Worm (Caenorhabditis elegans) whole organism, midembryonic: ENCODE results near the gene phf-32.

ENCODE experiments used
- flt-1 ChIP-seq: fragments of 200-800 bp; sonication (Bioruptor generic); IDR thresholded peaks from 2 replicates; pipeline ENCODE4 v1.3.6; 2022; ENCODE audit warnings: missing genetic modification characterization, missing compliant biosample characterization
- klf-2 ChIP-seq: fragments of 200-800 bp; sonication (Bioruptor generic); conservative IDR thresholded peaks from 2 replicates; pipeline ENCODE4 v1.3.6; 2022; ENCODE audit warnings: missing genetic modification reagents, missing genetic modification characterization, missing compliant biosample characterization
- med-1 ChIP-seq: sonication (generic microtip); optimal IDR thresholded peaks from 2 replicates; lab custom pipeline; 2017; ENCODE audit warnings: missing genetic modification characterization, mild to moderate bottlenecking, missing compliant biosample characterization, antibody characterized with exemption, missing genetic modification reagents; ENCODE audit not compliant: insufficient read depth
- ref-1 ChIP-seq: fragments of 200-800 bp; sonication (Bioruptor generic); conservative IDR thresholded peaks from 2 replicates; pipeline ENCODE4 v1.3.6; 2022; ENCODE audit warnings: missing genetic modification reagents, missing genetic modification characterization, missing compliant biosample characterization
- tab-1 ChIP-seq: fragments of 200-800 bp; sonication (Bioruptor generic); IDR thresholded peaks from 2 replicates; pipeline ENCODE4 v1.3.6; 2022; ENCODE audit warnings: missing genetic modification characterization, missing compliant biosample characterization
- ztf-23 ChIP-seq: fragments of 200-800 bp; sonication (Bioruptor generic); IDR thresholded peaks from 2 replicates; pipeline ENCODE4 v1.3.6; 2022; ENCODE audit warnings: missing genetic modification reagents, missing genetic modification characterization, missing compliant biosample characterization
- ztf-29 ChIP-seq: fragments of 200-800 bp; sonication (Bioruptor generic); IDR thresholded peaks from 2 replicates; pipeline ENCODE4 v1.3.6; 2022; ENCODE audit warnings: missing genetic modification reagents, missing genetic modification characterization, missing compliant biosample characterization

- TF ChIP-seq tab-1 (GFP tag; lab: Robert Waterston, UW) (no peak), ztf-29 (GFP tag; lab: Robert Waterston, UW) (no peak), klf-2 (no peak), ref-1 (GFP tag; lab: Robert Waterston, UW) (no peak), flt-1 (GFP tag; lab: Robert Waterston, UW) (no peak), ztf-23 (GFP tag; lab: Robert Waterston, UW) (no peak), med-1 (no peak)
Observed at ce11 chrX:12320737-12321136, 14.1 kb downstream of the phf-32 start, which contains the start of gene ceh-40.
